Fruit fly (Drosophila melanogaster) whole organism, embryonic: ENCODE measurements around the gene CG3009.

Experiments used
- Asciz ChIP-seq: fragments of 200-800 bp; sonication (Bioruptor generic); optimal IDR thresholded peaks from 2 replicates; lab custom pipeline; 2017; ENCODE audit warnings: missing biosample characterization, mild to moderate bottlenecking, missing genetic modification characterization, missing genetic modification reagents
- Atf6 ChIP-seq: fragments of 200-800 bp; sonication (Bioruptor generic); IDR thresholded peaks from 2 replicates; pipeline ENCODE4 v1.3.6; 2022; ENCODE audit warnings: missing biosample characterization, missing genetic modification characterization
- B-H2 ChIP-seq: fragments of 200-800 bp; sonication (Bioruptor generic); optimal IDR thresholded peaks from 2 replicates; lab custom pipeline; 2018; ENCODE audit warnings: missing biosample characterization, mild to moderate bottlenecking, missing genetic modification characterization
- Bteb2 ChIP-seq: fragments of 200-800 bp; sonication (Bioruptor generic); optimal IDR thresholded peaks from 2 replicates; lab custom pipeline; 2016; ENCODE audit warnings: missing biosample characterization, missing genetic modification characterization
- CG10147 ChIP-seq: fragments of 200-800 bp; sonication (Bioruptor generic); optimal IDR thresholded peaks from 2 replicates; lab custom pipeline; 2019; ENCODE audit warnings: missing biosample characterization, mild to moderate bottlenecking, missing genetic modification characterization, moderate library complexity
- CG1024 ChIP-seq: fragments of 200-800 bp; sonication (Bioruptor generic); IDR thresholded peaks from 2 replicates; pipeline ENCODE4 v1.3.6; 2022; ENCODE audit warnings: missing biosample characterization, missing genetic modification characterization
- CG11085 ChIP-seq: fragments of 200-800 bp; sonication (Bioruptor generic); IDR thresholded peaks from 2 replicates; pipeline ENCODE4 v1.3.6; 2022; ENCODE audit warnings: missing biosample characterization, missing genetic modification characterization
- CG11560 ChIP-seq: fragments of 200-800 bp; sonication (Bioruptor generic); IDR thresholded peaks from 3 replicates; pipeline ENCODE4 v1.3.6; 2022; ENCODE audit warnings: missing biosample characterization, missing genetic modification characterization
- CG12104 ChIP-seq: fragments of 200-800 bp; sonication (Bioruptor generic); optimal IDR thresholded peaks from 3 replicates; lab custom pipeline; 2016; ENCODE audit warnings: missing biosample characterization, missing genetic modification characterization
- CG16863 ChIP-seq: fragments of 200-800 bp; sonication (Bioruptor generic); optimal IDR thresholded peaks from 3 replicates; lab custom pipeline; 2016; ENCODE audit warnings: missing biosample characterization, missing genetic modification characterization
- CG17385 ChIP-seq: fragments of 200-800 bp; sonication (Bioruptor generic); optimal IDR thresholded peaks from 3 replicates; lab custom pipeline; 2018; ENCODE audit warnings: missing biosample characterization, mild to moderate bottlenecking, missing genetic modification characterization
- CG17829 ChIP-seq: fragments of 200-800 bp; optimal IDR thresholded peaks from 2 replicates; lab custom pipeline; 2019; ENCODE audit warnings: missing biosample characterization, mild to moderate bottlenecking, missing genetic modification characterization, moderate library complexity
- CG31441 ChIP-seq: fragments of 200-800 bp; sonication (Bioruptor generic); IDR thresholded peaks from 2 replicates; pipeline ENCODE4 v1.3.6; 2022; ENCODE audit warnings: missing biosample characterization, missing genetic modification characterization
- CG3281 ChIP-seq: fragments of 200-800 bp; sonication (Bioruptor generic); optimal IDR thresholded peaks from 3 replicates; lab custom pipeline; 2017; ENCODE audit warnings: missing biosample characterization, mild to moderate bottlenecking, missing genetic modification characterization
- CG43689 ChIP-seq: fragments of 200-800 bp; sonication (Bioruptor generic); IDR thresholded peaks from 2 replicates; pipeline ENCODE4 v1.3.6; 2022; ENCODE audit warnings: missing biosample characterization, missing genetic modification characterization
- CG6683 ChIP-seq: fragments of 200-800 bp; sonication (Bioruptor generic); optimal IDR thresholded peaks from 2 replicates; lab custom pipeline; 2017; ENCODE audit warnings: missing biosample characterization, mild to moderate bottlenecking, missing genetic modification characterization, missing genetic modification reagents
- CG6791 ChIP-seq: fragments of 200-800 bp; sonication (Bioruptor generic); IDR thresholded peaks from 3 replicates; pipeline ENCODE4 v1.3.6; 2022; ENCODE audit warnings: missing biosample characterization, missing genetic modification characterization; ENCODE audit not compliant: partially characterized antibody
- CG7357 ChIP-seq: fragments of 200-800 bp; sonication (Bioruptor generic); IDR thresholded peaks from 3 replicates; pipeline ENCODE4 v1.3.6; 2022; ENCODE audit warnings: missing biosample characterization, missing genetic modification characterization
- CG7928 ChIP-seq: fragments of 200-800 bp; sonication (Bioruptor generic); optimal IDR thresholded peaks from 2 replicates; lab custom pipeline; 2017; ENCODE audit warnings: missing biosample characterization, mild to moderate bottlenecking, missing genetic modification characterization
- CG8388 ChIP-seq: fragments of 200-800 bp; sonication (Bioruptor generic); optimal IDR thresholded peaks from 2 replicates; lab custom pipeline; 2019; ENCODE audit warnings: missing biosample characterization, mild to moderate bottlenecking, missing genetic modification characterization, moderate library complexity
- Dad ChIP-seq: fragments of 200-800 bp; sonication (Bioruptor generic); optimal IDR thresholded peaks from 3 replicates; lab custom pipeline; 2016; ENCODE audit warnings: missing biosample characterization, missing genetic modification characterization
- Fer3 ChIP-seq: fragments of 200-800 bp; sonication (Bioruptor generic); optimal IDR thresholded peaks from 2 replicates; lab custom pipeline; 2018; ENCODE audit warnings: missing biosample characterization, mild to moderate bottlenecking, missing genetic modification characterization, moderate library complexity
- H15 ChIP-seq: fragments of 200-800 bp; sonication (Bioruptor generic); IDR thresholded peaks from 3 replicates; pipeline ENCODE4 v1.3.6; 2022; ENCODE audit warnings: missing biosample characterization, missing genetic modification characterization
- Hr39 ChIP-seq: fragments of >200 bp; optimal IDR thresholded peaks from 2 replicates; lab custom pipeline; 2017
- Jarid2 ChIP-seq: fragments of 200-800 bp; sonication (Bioruptor generic); optimal IDR thresholded peaks from 3 replicates; lab custom pipeline; 2017; ENCODE audit warnings: mild to moderate bottlenecking, missing biosample characterization, missing genetic modification reagents, missing genetic modification characterization
- Med ChIP-seq: fragments of 200-800 bp; sonication (Bioruptor generic); peaks from one replicate; lab custom pipeline; 2016; ENCODE audit warnings: missing biosample characterization, missing genetic modification characterization, mild to moderate bottlenecking, inconsistent platforms, moderate library complexity
- NC2α ChIP-seq: fragments of 200-800 bp; sonication (Bioruptor generic); optimal IDR thresholded peaks from 2 replicates; lab custom pipeline; 2016; ENCODE audit warnings: missing biosample characterization, missing genetic modification characterization
- NK7.1 ChIP-seq: fragments of 200-800 bp; sonication (Bioruptor generic); optimal IDR thresholded peaks from 3 replicates; lab custom pipeline; 2016; ENCODE audit warnings: missing biosample characterization, missing genetic modification characterization
- Oaz ChIP-seq: fragments of 200-800 bp; sonication (Bioruptor generic); IDR thresholded peaks from 2 replicates; pipeline ENCODE4 v1.3.6; 2022; ENCODE audit warnings: missing biosample characterization, missing genetic modification characterization
- Rfx ChIP-seq: fragments of 200-800 bp; sonication (Bioruptor generic); IDR thresholded peaks from 2 replicates; pipeline ENCODE4 v1.3.6; 2022; ENCODE audit warnings: missing biosample characterization, missing genetic modification characterization
- chif ChIP-seq, 2 experiments: fragments of 200-800 bp; sonication (Bioruptor generic); optimal IDR thresholded peaks; 3 replicates each; lab custom pipeline; 2016; ENCODE audit warnings: missing biosample characterization in 2 of 2, missing genetic modification characterization in 2 of 2
- dan ChIP-seq: fragments of 200-800 bp; sonication (Bioruptor generic); IDR thresholded peaks from 2 replicates; pipeline ENCODE4 v1.3.6; 2022; ENCODE audit warnings: missing biosample characterization, missing genetic modification characterization
- dimm ChIP-seq: fragments of 200-800 bp; sonication (Bioruptor generic); IDR thresholded peaks from 2 replicates; pipeline ENCODE4 v1.3.6; 2022; ENCODE audit warnings: missing biosample characterization, missing genetic modification characterization
- dmrt11E ChIP-seq: fragments of 200-800 bp; sonication (Bioruptor generic); optimal IDR thresholded peaks from 3 replicates; lab custom pipeline; 2018; ENCODE audit warnings: missing biosample characterization, mild to moderate bottlenecking, missing genetic modification characterization, moderate library complexity
- eyg ChIP-seq: fragments of 200-800 bp; sonication (Bioruptor generic); optimal IDR thresholded peaks from 3 replicates; lab custom pipeline; 2016; ENCODE audit warnings: missing biosample characterization, missing genetic modification characterization
- fd102C ChIP-seq: fragments of 200-800 bp; sonication (Bioruptor generic); optimal IDR thresholded peaks from 2 replicates; lab custom pipeline; 2018; ENCODE audit warnings: missing biosample characterization, mild to moderate bottlenecking, missing genetic modification characterization, moderate library complexity
- fd3F ChIP-seq: fragments of 200-800 bp; sonication (Bioruptor generic); optimal IDR thresholded peaks from 2 replicates; lab custom pipeline; 2018; ENCODE audit warnings: missing biosample characterization, mild to moderate bottlenecking, missing genetic modification characterization, moderate library complexity
- gem ChIP-seq: fragments of 200-800 bp; sonication (Bioruptor generic); optimal IDR thresholded peaks from 2 replicates; lab custom pipeline; 2019; ENCODE audit warnings: missing biosample characterization, mild to moderate bottlenecking, missing genetic modification characterization, moderate library complexity
- jing ChIP-seq: fragments of 200-800 bp; sonication (Bioruptor generic); optimal IDR thresholded peaks from 2 replicates; lab custom pipeline; 2018; ENCODE audit warnings: missing biosample characterization, mild to moderate bottlenecking, missing genetic modification characterization
- kah ChIP-seq: fragments of 200-800 bp; sonication (Bioruptor generic); optimal IDR thresholded peaks from 2 replicates; lab custom pipeline; 2018; ENCODE audit warnings: missing biosample characterization, mild to moderate bottlenecking, missing genetic modification characterization
- knrl ChIP-seq: fragments of 200-800 bp; sonication (Bioruptor generic); IDR thresholded peaks from 3 replicates; pipeline ENCODE4 v1.3.6; 2022; ENCODE audit warnings: missing biosample characterization, missing genetic modification characterization; ENCODE audit not compliant: partially characterized antibody
- nom ChIP-seq: fragments of 200-800 bp; sonication (Bioruptor generic); optimal IDR thresholded peaks from 2 replicates; lab custom pipeline; 2017; ENCODE audit warnings: missing biosample characterization, missing genetic modification characterization, mild to moderate bottlenecking, moderate library complexity, missing genetic modification reagents
- odd ChIP-seq: fragments of 200-800 bp; sonication (Bioruptor generic); optimal IDR thresholded peaks from 2 replicates; lab custom pipeline; 2017; ENCODE audit warnings: missing biosample characterization, mild to moderate bottlenecking, missing genetic modification characterization
- otp ChIP-seq: fragments of 200-800 bp; sonication (Bioruptor generic); IDR thresholded peaks from 3 replicates; pipeline ENCODE4, ENCODE4 v1.3.6; 2022; ENCODE audit warnings: missing biosample characterization, missing genetic modification characterization
- p53 ChIP-seq: fragments of 200-800 bp; sonication (Bioruptor generic); optimal IDR thresholded peaks from 2 replicates; lab custom pipeline; 2016; ENCODE audit warnings: missing biosample characterization, missing genetic modification characterization
- pita ChIP-seq: fragments of 200-800 bp; sonication (Bioruptor generic); optimal IDR thresholded peaks from 2 replicates; lab custom pipeline; 2017; ENCODE audit warnings: missing biosample characterization, mild to moderate bottlenecking, missing genetic modification characterization
- sc ChIP-seq, 3 experiments: fragments of >200 bp in 2 of 3; fragments of 200-800 bp in 1 of 3; sonication (Bioruptor generic) in 1 of 3; optimal IDR thresholded peaks; 2 replicates in 2 of 3; 3 replicates in 1 of 3; lab custom pipeline; 2017; ENCODE audit warnings: mild to moderate bottlenecking in 1 of 3, missing biosample characterization in 1 of 3, missing genetic modification characterization in 1 of 3, missing genetic modification reagents in 1 of 3
- slp2 ChIP-seq: fragments of 200-800 bp; sonication (Bioruptor generic); optimal IDR thresholded peaks from 2 replicates; lab custom pipeline; 2016; ENCODE audit warnings: missing biosample characterization, missing genetic modification characterization
- sna ChIP-seq: fragments of 200-800 bp; sonication (Bioruptor generic); IDR thresholded peaks from 2 replicates; pipeline ENCODE4 v1.3.6; 2022; ENCODE audit warnings: missing biosample characterization, missing genetic modification characterization; ENCODE audit not compliant: partially characterized antibody
- tgo ChIP-seq: fragments of 200-800 bp; sonication (Bioruptor generic); IDR thresholded peaks from 3 replicates; pipeline ENCODE4 v1.3.6; 2022; ENCODE audit warnings: missing biosample characterization, missing genetic modification characterization
- toy ChIP-seq: fragments of 200-800 bp; sonication (Bioruptor generic); IDR thresholded peaks from 2 replicates; pipeline ENCODE4 v1.3.6; 2022; ENCODE audit warnings: missing biosample characterization, missing genetic modification characterization
- trh ChIP-seq: fragments of 200-800 bp; sonication (Bioruptor generic); optimal IDR thresholded peaks from 2 replicates; lab custom pipeline; 2016; ENCODE audit warnings: missing biosample characterization, missing genetic modification characterization

The CG3009 gene

dm6 chrX:4610481-4610880 is 56.0 kb downstream of the CG3009 start (continued):
- TF ChIP-seq Jarid2 (GFP tag; lab: Kevin White, UChicago) (no peak), otp (GFP tag; lab: Robert Waterston, UW) (0 out of 3 replicates have a peak, but pooled peaks have one; percentile 22), CG11560 (tag; lab: Robert Waterston, UW) (no peak), CG1024 (no peak), CG6791 (GFP tag; lab: Robert Waterston, UW) (no peak), CG10147 (GFP tag; lab: Kevin White, UChicago) (no peak), toy (GFP tag; lab: Robert Waterston, UW) (no peak), pita (GFP tag; lab: Kevin White, UChicago) (no peak), CG43689 (GFP tag; lab: Robert Waterston, UW) (no peak), trh (GFP tag; lab: Kevin White, UChicago) (no peak), Med (peak; percentile 86), CG8388 (no peak), CG17829 (tag; lab: Kevin White, UChicago) (no peak), kah (no peak), Atf6 (no peak), NC2α (no peak), slp2 (GFP tag; lab: Kevin White, UChicago) (no peak), B-H2 (GFP tag; lab: Kevin White, UChicago) (peak; percentile 48), dimm (GFP tag; lab: Robert Waterston, UW) (no peak), CG7928 (peak; percentile 21), Dad (GFP tag; lab: Kevin White, UChicago) (no peak), gem (tag; lab: Kevin White, UChicago) (peak; percentile 13), Bteb2 (GFP tag; lab: Kevin White, UChicago) (no peak), CG16863 (GFP tag; lab: Kevin White, UChicago) (no peak), CG11085 (no peak), CG7357 (GFP tag; lab: Robert Waterston, UW) (no peak), NK7.1 (GFP tag; lab: Kevin White, UChicago) (peak; percentile 34), eyg (peak; percentile 18), knrl (GFP tag; lab: Robert Waterston, UW) (no peak), sc (optimal IDR thresholded peaks at IDR 0.05; lab: Kevin White, UChicago) (no peak), sc (GFP tag; optimal IDR thresholded peaks at IDR 0.05; lab: Kevin White, UChicago) (no peak), Oaz (no peak), nom (no peak), p53 (no peak), dmrt11E (tag; lab: Kevin White, UChicago) (no peak), H15 (GFP tag; lab: Robert Waterston, UW) (no peak), Asciz (GFP tag; lab: Kevin White, UChicago) (no peak), Hr39 (lab: Kevin White, UChicago) (no peak), jing (GFP tag; lab: Kevin White, UChicago) (no peak), Rfx (GFP tag; lab: Robert Waterston, UW) (no peak; the same call in 1 of the 2 replicates), CG3281 (GFP tag; lab: Kevin White, UChicago) (peak; percentile 62), fd102C (GFP tag; lab: Kevin White, UChicago) (no peak), CG31441 (GFP tag; lab: Robert Waterston, UW) (no peak), fd3F (GFP tag; lab: Kevin White, UChicago) (no peak), odd (GFP tag; lab: Kevin White, UChicago) (no peak), CG6683 (GFP tag; lab: Kevin White, UChicago) (peak; percentile 5), tgo (GFP tag; lab: Robert Waterston, UW) (no peak), CG12104 (GFP tag; lab: Kevin White, UChicago) (no peak), sna (GFP tag; lab: Robert Waterston, UW) (no peak), chif (GFP tag; optimal IDR thresholded peaks at IDR 0.05; lab: Kevin White, UChicago) (no peak), dan (no peak), Fer3 (peak; percentile 48), CG17385 (GFP tag; lab: Kevin White, UChicago) (no peak)
